Worm (Caenorhabditis elegans) whole organism, dauer: ENCODE results near the gene rpl-2.
"Not testable (repeated sequence)": the region's sequence is repeated elsewhere in the genome, so short reads cannot be mapped to it uniquely, and the experiment has no call there.

Experiments used
- unc-62 ChIP-seq: sonication (generic microtip); optimal IDR thresholded peaks from 2 replicates; lab custom pipeline; 2017; ENCODE audit warnings: missing biosample characterization, missing genetic modification reagents, missing genetic modification characterization

Gene rpl-2

DNA sequence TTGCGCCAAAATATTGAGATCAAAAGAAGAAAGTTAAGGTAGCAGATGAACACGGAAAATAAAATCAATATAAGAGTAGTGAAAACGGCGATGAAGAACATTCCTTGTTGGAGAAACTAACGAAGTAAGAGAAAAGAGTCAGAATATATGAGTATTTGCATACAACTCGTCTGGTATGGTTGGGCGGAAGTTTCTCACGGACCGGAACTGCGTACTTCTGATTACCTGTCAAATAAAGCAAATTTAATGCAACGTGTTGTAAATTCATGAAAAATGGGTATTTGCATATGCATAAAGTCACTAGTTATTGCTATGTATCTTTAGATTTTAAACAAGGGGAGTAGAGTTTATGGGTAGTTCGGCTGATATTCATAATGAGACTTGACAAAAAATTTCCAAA, 9.6 kb downstream of the rpl-2 start, which contains the start of gene srbc-78:
Gene srbc-78, minus strand, starts transcription at position 101 of the 400 bp plus-strand sequence.
- TF ChIP-seq unc-62 (GFP tag; lab: Kevin White, UChicago), result no peak

DNA sequence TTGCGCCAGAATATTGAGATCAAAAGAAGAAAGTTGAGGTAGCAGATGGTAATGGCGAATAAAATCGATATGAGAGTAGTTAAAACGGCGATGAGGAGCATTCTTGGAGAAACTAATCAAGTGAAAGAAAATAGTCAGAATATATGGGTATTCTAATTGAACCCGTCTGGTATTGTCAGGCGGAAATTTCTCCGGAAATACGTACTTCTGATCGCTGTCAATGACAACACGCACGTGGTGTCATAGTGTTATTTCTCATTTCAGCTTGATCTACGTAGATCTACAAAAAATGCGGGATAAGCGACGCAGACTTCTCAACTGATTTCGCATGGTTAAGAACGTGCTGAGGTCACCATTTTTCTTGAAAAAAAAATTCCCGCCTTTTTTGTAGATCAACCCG, 12.9 kb downstream of the rpl-2 start, which contains the start of gene srbc-79:
Gene srbc-79, minus strand, starts transcription at position 101 of the 400 bp plus-strand sequence.
- no peak for TF ChIP-seq unc-62 (GFP tag; lab: Kevin White, UChicago)

DNA sequence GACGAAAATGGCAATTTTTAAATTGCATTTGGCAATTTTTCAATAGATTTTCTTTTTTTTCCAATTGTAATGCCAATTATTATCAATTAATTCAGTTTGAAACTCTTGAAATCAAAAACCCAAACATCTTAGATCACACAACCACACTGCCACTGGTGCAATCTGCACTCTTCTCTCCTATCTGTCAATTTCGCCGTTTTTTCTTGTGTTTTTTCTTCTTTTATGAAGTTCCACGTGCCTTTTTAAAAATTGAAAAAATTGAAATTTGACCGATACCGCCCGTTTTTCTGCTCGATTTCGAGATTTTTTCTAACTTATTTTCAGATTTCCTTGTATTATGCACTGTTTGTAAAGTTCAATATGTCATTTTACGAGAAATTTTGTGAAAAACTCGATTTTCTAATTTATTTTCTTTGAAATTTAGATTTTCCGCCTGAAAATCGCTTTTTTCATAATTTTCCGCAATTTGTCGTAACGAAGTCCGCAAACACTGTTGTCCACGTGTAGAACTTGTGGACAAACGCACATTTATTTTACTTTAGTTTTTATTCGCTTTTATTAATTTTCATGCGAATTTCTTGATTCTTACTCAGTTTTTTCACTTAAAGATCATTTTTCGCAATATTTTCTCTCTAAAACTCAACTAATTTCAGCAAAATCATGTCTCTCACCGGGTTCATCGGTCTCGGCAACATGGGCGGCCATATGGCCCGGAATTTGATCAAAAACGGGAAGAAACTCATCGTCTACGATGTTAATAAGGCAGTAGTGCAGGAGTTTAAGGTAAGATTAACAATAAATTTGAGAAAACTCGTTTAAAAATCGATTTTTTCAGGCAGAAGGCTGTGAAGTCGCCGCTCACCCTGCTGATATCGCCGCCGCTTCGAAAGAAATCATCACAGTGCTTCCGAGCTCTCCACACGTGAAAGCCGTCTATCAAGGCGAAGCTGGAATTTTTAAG, 14.1 kb downstream of the rpl-2 start, which contains the start of gene B0250.5:
Gene B0250.5, plus strand, starts transcription at position 654 of the 961 bp plus-strand sequence.
- no peak for TF ChIP-seq unc-62 (GFP tag; lab: Kevin White, UChicago)

DNA sequence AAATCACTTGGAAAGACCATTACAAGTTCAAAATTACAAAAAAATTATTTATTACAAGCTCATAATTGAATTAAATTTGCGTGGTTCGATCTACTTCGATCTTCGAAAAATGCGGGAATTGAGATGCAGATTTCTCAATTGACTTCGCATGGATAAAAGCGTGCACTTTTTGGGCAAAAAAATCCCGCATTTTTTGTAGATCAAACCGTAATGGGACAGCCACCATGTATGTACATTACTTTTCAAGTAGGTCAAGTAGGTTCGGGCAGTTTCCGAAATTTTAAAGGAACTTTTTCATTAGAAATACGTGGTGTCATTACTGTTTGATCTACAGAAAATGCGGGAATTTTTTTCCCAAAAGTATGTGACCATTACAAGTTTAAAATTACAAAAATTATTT, 18.0 kb downstream of the rpl-2 start:
- no peak for TF ChIP-seq unc-62 (GFP tag; lab: Kevin White, UChicago)

DNA sequence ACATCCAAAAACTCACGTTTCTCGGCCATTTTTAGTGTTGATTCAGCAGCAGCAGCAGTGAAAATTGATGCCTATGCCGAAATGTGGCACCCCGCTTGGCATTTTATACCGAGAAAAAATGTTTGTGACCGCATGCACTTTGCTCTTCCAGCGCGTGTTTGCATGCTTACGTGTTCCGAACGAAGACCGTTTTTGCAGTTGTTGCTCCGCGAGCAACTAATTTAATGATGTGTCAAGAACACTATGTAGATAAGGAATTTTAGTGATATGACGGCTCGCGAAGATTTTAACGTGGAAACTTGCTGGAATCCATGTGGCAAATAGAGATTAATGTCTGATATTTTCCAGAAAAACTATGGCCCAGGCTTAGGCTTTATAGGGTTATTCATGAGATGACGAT, 19.5 kb downstream of the rpl-2 start, which contains the start of gene dct-16:
Gene dct-16, minus strand, starts transcription at position 78 of the 400 bp plus-strand sequence.
- TF ChIP-seq unc-62 (GFP tag; lab: Kevin White, UChicago), result no peak

ce11 chrV:20499642-20500041, 20.2 kb downstream of the rpl-2 start:
- TF ChIP-seq unc-62 (GFP tag; lab: Kevin White, UChicago), result no peak

DNA sequence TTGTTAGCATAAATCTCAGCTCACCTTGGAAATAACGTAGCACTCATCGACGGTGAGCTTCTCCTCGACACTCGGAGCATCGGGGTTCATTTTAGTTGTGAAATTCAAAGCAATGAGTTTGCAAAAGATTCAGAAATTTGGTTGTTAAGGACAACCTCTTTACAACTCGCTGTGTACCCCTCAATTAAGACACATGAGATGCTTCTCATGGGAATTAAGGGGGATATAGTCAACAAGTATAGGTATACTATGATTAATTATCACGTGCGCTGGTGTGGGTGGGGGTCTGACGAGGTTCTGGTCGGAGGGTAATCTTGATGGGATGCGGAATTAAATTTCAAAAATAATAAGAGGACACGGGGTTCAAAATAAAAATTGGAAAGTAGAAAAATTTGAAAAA, 20.9 kb downstream of the rpl-2 start, which contains the start of gene dct-14:
Gene dct-14, minus strand, starts transcription at position 101 of the 400 bp plus-strand sequence.
- no peak for TF ChIP-seq unc-62 (GFP tag; lab: Kevin White, UChicago)

ce11 chrV:20504997-20505396, 25.5 kb downstream of the rpl-2 start, which contains the start of gene Y38H6C.4:
TSS of gene Y38H6C.4 (minus strand) at chrV:20505097.
- no peak for TF ChIP-seq unc-62 (GFP tag; lab: Kevin White, UChicago)

- no peak for TF ChIP-seq unc-62 (GFP tag; lab: Kevin White, UChicago)
Observed at ce11 chrV:20506542-20506941, 27.1 kb downstream of the rpl-2 start.

DNA sequence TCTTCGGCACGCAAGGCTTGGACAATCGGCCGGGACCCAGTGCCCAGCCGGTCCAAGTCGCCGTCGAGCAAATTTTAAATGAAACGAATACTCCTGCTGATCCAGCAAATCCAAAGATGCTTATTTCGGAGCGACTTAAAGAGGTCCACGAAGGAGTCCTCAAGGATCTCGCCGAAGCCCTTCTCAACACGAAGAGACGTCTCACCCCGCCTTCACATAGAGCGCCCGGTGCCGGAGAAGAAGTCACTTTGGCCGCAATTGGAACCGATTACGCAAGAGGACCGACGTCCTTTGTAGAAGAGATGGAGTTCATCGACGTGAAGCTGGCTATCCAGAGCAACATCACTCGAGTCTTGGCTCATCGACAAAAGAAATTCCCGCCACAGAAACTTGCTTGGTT, 29.9 kb downstream of the rpl-2 start:
- no peak for TF ChIP-seq unc-62 (GFP tag; lab: Kevin White, UChicago)

- TF ChIP-seq unc-62 (GFP tag; lab: Kevin White, UChicago), result not testable (repeated sequence)
Observed at ce11 chrV:20513661-20514060, 34.2 kb downstream of the rpl-2 start, which contains the start of gene Y38H6C.8. TSS of gene Y38H6C.8 (plus strand) at chrV:20513961.

DNA sequence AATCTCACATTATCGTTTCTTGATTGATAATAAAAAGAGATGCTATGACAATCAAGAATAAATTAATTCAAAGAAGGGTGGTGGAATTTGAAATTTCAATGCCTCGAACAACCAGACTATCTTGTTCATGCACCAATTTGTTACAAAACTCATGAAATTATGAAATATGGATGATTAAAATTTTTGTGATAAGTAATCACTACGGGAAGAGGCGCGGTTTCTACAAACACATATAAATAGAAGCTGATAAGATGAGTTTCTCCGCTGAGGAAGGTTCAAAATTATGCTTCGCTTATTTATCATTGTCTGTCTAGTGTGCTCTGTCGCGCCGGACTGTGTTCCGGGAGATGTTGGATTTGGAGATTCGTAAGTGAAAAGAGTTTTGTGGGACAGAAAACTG, 35.0 kb downstream of the rpl-2 start:
- no peak for TF ChIP-seq unc-62 (GFP tag; lab: Kevin White, UChicago)

DNA sequence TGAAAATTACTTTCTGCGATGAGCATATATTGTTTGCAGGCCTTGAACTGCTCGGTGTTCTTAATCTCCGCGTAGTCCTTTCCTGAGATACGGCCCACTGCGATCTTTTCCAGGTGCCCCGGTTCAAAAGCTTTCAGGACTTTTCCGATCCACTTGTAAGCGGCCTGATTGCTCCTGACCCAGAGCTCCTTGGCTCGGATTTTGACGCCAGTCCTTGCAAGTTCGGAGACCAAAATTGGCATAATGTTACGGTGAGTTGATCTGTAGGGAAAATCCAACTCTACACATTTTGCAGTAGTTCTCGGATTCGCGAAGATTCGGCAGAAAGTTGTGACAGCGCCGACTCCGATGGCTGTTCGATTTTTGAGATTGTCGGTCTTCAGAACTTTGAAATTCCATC, 37.5 kb downstream of the rpl-2 start:
- no peak for TF ChIP-seq unc-62 (GFP tag; lab: Kevin White, UChicago)

DNA sequence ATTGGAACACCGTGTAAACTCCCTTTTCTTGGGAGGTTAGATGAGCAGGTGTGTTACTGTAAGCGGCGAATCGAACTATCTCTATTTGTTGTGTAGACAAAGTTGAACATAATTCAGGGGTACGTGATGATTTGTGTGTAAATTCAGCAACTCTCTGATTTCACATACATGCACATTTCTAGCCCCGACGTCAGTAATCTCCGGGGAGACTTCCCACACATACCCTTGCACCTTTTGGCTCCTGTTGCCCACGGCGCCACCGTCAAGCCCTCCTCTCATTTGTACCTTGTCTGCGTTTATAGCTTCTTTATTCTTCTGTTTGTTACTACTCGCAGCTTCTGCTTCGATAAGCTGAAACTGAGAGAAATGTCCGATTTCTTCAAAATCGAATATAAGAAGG, 39.4 kb downstream of the rpl-2 start, which contains the start of gene Y38H6C.25:
Gene Y38H6C.25, plus strand, starts transcription at position 301 of the 400 bp plus-strand sequence.
- TF ChIP-seq unc-62 (GFP tag; lab: Kevin White, UChicago), result no peak

- no peak for TF ChIP-seq unc-62 (GFP tag; lab: Kevin White, UChicago)
Observed at ce11 chrV:20522219-20522618, 42.7 kb downstream of the rpl-2 start, which contains the start of the genes Y38H6C.9 and fbxa-150. TSS of gene Y38H6C.9 (minus strand) at chrV:20522270. TSS of gene fbxa-150 (plus strand) at chrV:20522598.
